Worm (Caenorhabditis elegans): Measurements from ENCODE around the gene col-76.

The col-76 gene

ce11 chrII:8204039-8204438 lies at the start of gene col-76:
col-76 (plus strand) TSS chrII:8204339.
- TF ChIP-seq F13H6.1 (tag; optimal IDR thresholded peaks at IDR 0.05) (no peak), ceh-22 (tag; optimal IDR thresholded peaks at IDR 0.05) (no peak)

ce11 chrII:8156845-8157373 lies 47.2 kb upstream of the col-76 start, which contains the start of the genes tub-1 and tmem-138:
tub-1 (minus strand) TSS chrII:8156945.
tmem-138 (plus strand) TSS chrII:8157323.
- TF ChIP-seq hlh-30 (tag; optimal IDR thresholded peaks at IDR 0.05; ENCODE audit: insufficient read depth) (no peak), dmd-4 (tag; optimal IDR thresholded peaks at IDR 0.05; ENCODE audit: borderline replicate concordance) (no peak), gmeb-2 (tag; optimal IDR thresholded peaks at IDR 0.05) (no peak), pat-9 (tag; optimal IDR thresholded peaks at IDR 0.05) (no peak), eyg-1 (tag; optimal IDR thresholded peaks at IDR 0.05) (no peak), tbx-2 (tag; optimal IDR thresholded peaks at IDR 0.05) (no peak), hlh-6 (tag; optimal IDR thresholded peaks at IDR 0.05) (no peak), pha-2 (tag; optimal IDR thresholded peaks at IDR 0.05) (no peak), fkh-10 (GFP tag; optimal IDR thresholded peaks at IDR 0.05) (no peak), ceh-24 (tag; optimal IDR thresholded peaks at IDR 0.05) (no peak), Y22D7AL.16 (tag; optimal IDR thresholded peaks at IDR 0.05) (no peak), ahr-1 (tag; optimal IDR thresholded peaks at IDR 0.05) (no peak), pros-1 (tag; optimal IDR thresholded peaks at IDR 0.05) (no peak)

ce11 chrII:8157991-8158390 lies 46.1 kb upstream of the col-76 start, which contains the start of gene pch-2:
pch-2 (plus strand) TSS chrII:8158349.
- no peak for TF ChIP-seq sox-2 (GFP tag; IDR thresholded peaks at IDR 0.05)
- TF ChIP-seq nfya-1 (tag; optimal IDR thresholded peaks at IDR 0.05), result peak; percentile 11
- no peak for TF ChIP-seq T23F11.4 (GFP tag; optimal IDR thresholded peaks at IDR 0.05)
- no peak for TF ChIP-seq syd-9 (tag; optimal IDR thresholded peaks at IDR 0.05)
- no peak for TF ChIP-seq fax-1 (tag; optimal IDR thresholded peaks at IDR 0.05)
- no peak for TF ChIP-seq C38D4.7 (GFP tag; optimal IDR thresholded peaks at IDR 0.05)
- TF ChIP-seq pqm-1 (tag; optimal IDR thresholded peaks at IDR 0.05), result no peak
- TF ChIP-seq hlh-6 (tag; optimal IDR thresholded peaks at IDR 0.05), result no peak
- TF ChIP-seq unc-42 (tag; optimal IDR thresholded peaks at IDR 0.05), result peak; percentile 2
- no peak for TF ChIP-seq ceh-34 (tag; optimal IDR thresholded peaks at IDR 0.05)

ce11 chrII:8160916-8161315 lies 43.2 kb upstream of the col-76 start:
- no peak for TF ChIP-seq pat-9 (tag; optimal IDR thresholded peaks at IDR 0.05)
- TF ChIP-seq gmeb-2 (tag; optimal IDR thresholded peaks at IDR 0.05), result no peak
- no peak for TF ChIP-seq npax-4 (tag; optimal IDR thresholded peaks at IDR 0.05)
- TF ChIP-seq pax-1 (tag; optimal IDR thresholded peaks at IDR 0.05), result no peak
- TF ChIP-seq nfya-1 (tag; optimal IDR thresholded peaks at IDR 0.05), result no peak
- TF ChIP-seq unc-86 (tag; optimal IDR thresholded peaks at IDR 0.05), result no peak
- no peak for TF ChIP-seq ama-1 (optimal IDR thresholded peaks at IDR 0.05)
- TF ChIP-seq ceh-6 (GFP tag; optimal IDR thresholded peaks at IDR 0.05), result no peak
- no peak for TF ChIP-seq C08G9.2 (tag; optimal IDR thresholded peaks at IDR 0.05)
- no peak for TF ChIP-seq elt-2 (tag; optimal IDR thresholded peaks at IDR 0.05)
- no peak for TF ChIP-seq ceh-22 (tag; optimal IDR thresholded peaks at IDR 0.05)
- TF ChIP-seq elt-4 (tag; optimal IDR thresholded peaks at IDR 0.05), result no peak
- no peak for TF ChIP-seq che-1 (tag; optimal IDR thresholded peaks at IDR 0.05)
- TF ChIP-seq syd-9 (tag; optimal IDR thresholded peaks at IDR 0.05), result no peak
- no peak for TF ChIP-seq ceh-48 (tag; optimal IDR thresholded peaks at IDR 0.05)
- TF ChIP-seq lin-11 (tag; optimal IDR thresholded peaks at IDR 0.05), result no peak
- no peak for TF ChIP-seq dmd-4 (tag; optimal IDR thresholded peaks at IDR 0.05; ENCODE audit: borderline replicate concordance)

ce11 chrII:8162120-8162648 lies 42.0 kb upstream of the col-76 start, which contains the start of the genes emb-27 and rrf-3:
emb-27 (minus strand) TSS chrII:8162170.
rrf-3 (plus strand) TSS chrII:8162465.
- peak; percentile 98 for TF ChIP-seq unc-42 (tag; optimal IDR thresholded peaks at IDR 0.05)
- TF ChIP-seq pax-1 (tag; optimal IDR thresholded peaks at IDR 0.05), result peak; percentile 3
- no peak for TF ChIP-seq ahr-1 (tag; optimal IDR thresholded peaks at IDR 0.05)
- TF ChIP-seq ama-1 (optimal IDR thresholded peaks at IDR 0.05), result no peak
- peak; percentile 11 for TF ChIP-seq unc-55 (GFP tag; optimal IDR thresholded peaks at IDR 0.05)
- TF ChIP-seq rnt-1 (tag; optimal IDR thresholded peaks at IDR 0.05), result peak; percentile 15
- TF ChIP-seq sox-2 (GFP tag; IDR thresholded peaks at IDR 0.05), result no peak
- no peak for TF ChIP-seq pat-9 (tag; optimal IDR thresholded peaks at IDR 0.05)
- no peak for TF ChIP-seq hlh-6 (tag; optimal IDR thresholded peaks at IDR 0.05)

Data from whole organism, late embryonic.